Worm (Caenorhabditis elegans): ENCODE data around the gene C06E1.11.

DNA sequence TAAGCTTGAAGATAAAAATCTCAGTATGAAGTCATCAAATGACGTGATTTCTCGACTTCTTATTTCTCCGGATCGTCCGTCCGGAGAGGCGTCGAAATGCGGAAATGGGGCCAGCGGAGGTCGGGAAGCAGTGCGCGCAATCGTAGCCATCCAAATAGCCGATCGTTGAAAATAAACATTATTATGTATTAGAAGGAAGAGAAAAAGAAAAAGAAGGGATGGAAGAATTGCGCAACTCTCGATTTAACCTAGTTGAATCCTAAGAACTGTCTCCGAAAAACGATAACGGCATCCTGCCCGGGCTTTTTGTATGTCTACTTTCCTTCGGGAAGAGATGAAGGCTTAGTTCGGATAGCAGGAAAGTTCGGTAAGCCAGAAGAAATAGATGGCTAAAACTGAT is 14.3 kb downstream of the C06E1.11 start:
- TF ChIP-seq klf-2 (GFP tag; conservative IDR thresholded peaks at IDR 0.05) (no peak), tab-1 (GFP tag; IDR thresholded peaks at IDR 0.05) (no peak), ref-1 (GFP tag; conservative IDR thresholded peaks at IDR 0.05) (no peak), cog-1 (tag; optimal IDR thresholded peaks at IDR 0.05) (no peak), flt-1 (GFP tag; IDR thresholded peaks at IDR 0.05) (no peak), ztf-23 (GFP tag; IDR thresholded peaks at IDR 0.05) (no peak), med-1 (GFP tag; optimal IDR thresholded peaks at IDR 0.05; ENCODE audit: insufficient read depth) (no peak), T22C8.4 (GFP tag; IDR thresholded peaks at IDR 0.05) (no peak), ztf-29 (GFP tag; IDR thresholded peaks at IDR 0.05) (no peak)

Measured in whole organism, midembryonic.